Worm (Caenorhabditis elegans): ENCODE results near the gene nas-27.

Gene nas-27

ce11 chrII:1127676-1128075 lies 51.4 kb downstream of the nas-27 start, which contains the start of gene taf-6.1:
Gene taf-6.1, plus strand, starts transcription at chrII:1127976.
- TF ChIP-seq ztf-29 (GFP tag; IDR thresholded peaks at IDR 0.05) (no peak), T22C8.4 (GFP tag; IDR thresholded peaks at IDR 0.05) (no peak), ref-1 (GFP tag; conservative IDR thresholded peaks at IDR 0.05) (no peak), cog-1 (tag; optimal IDR thresholded peaks at IDR 0.05) (no peak), ztf-23 (GFP tag; IDR thresholded peaks at IDR 0.05) (no peak), flt-1 (GFP tag; IDR thresholded peaks at IDR 0.05) (no peak), klf-2 (GFP tag; conservative IDR thresholded peaks at IDR 0.05) (no peak), tab-1 (GFP tag; IDR thresholded peaks at IDR 0.05) (no peak), med-1 (GFP tag; optimal IDR thresholded peaks at IDR 0.05; ENCODE audit: insufficient read depth) (no peak)

- TF ChIP-seq tab-1 (GFP tag; IDR thresholded peaks at IDR 0.05) (no peak), med-1 (GFP tag; optimal IDR thresholded peaks at IDR 0.05; ENCODE audit: insufficient read depth) (no peak), klf-2 (GFP tag; conservative IDR thresholded peaks at IDR 0.05) (no peak), ztf-29 (GFP tag; IDR thresholded peaks at IDR 0.05) (no peak), ztf-23 (GFP tag; IDR thresholded peaks at IDR 0.05) (no peak), flt-1 (GFP tag; IDR thresholded peaks at IDR 0.05) (no peak), cog-1 (tag; optimal IDR thresholded peaks at IDR 0.05) (no peak), T22C8.4 (GFP tag; IDR thresholded peaks at IDR 0.05) (no peak), ref-1 (GFP tag; conservative IDR thresholded peaks at IDR 0.05) (no peak)
Observed at ce11 chrII:1126472-1126871, 52.7 kb downstream of the nas-27 start.

Measured in whole organism, midembryonic.